Worm (Caenorhabditis elegans) whole organism, L2 larva: Measurements from ENCODE around the gene lev-9.

Source experiments
- C34F6.9 ChIP-seq: fragments of 150-350 bp; optimal IDR thresholded peaks from 2 replicates; lab custom pipeline; 2014; ENCODE audit warnings: missing biosample characterization, missing genetic modification characterization
- F13H6.1 ChIP-seq: sonication (generic microtip); optimal IDR thresholded peaks from 2 replicates; lab custom pipeline; 2016; ENCODE audit warnings: missing genetic modification characterization, missing compliant biosample characterization
- Y55F3AM.14 ChIP-seq: fragments of 200-800 bp; sonication (Bioruptor generic); optimal IDR thresholded peaks from 2 replicates; lab custom pipeline; 2018; ENCODE audit warnings: mild to moderate bottlenecking, missing genetic modification characterization, missing compliant biosample characterization
- ZK546.5 ChIP-seq: sonication (generic microtip); optimal IDR thresholded peaks from 2 replicates; lab custom pipeline; 2017; ENCODE audit warnings: missing biosample characterization, missing genetic modification characterization
- alr-1 ChIP-seq: fragments of 150-350 bp; optimal IDR thresholded peaks from 2 replicates; lab custom pipeline; 2014; ENCODE audit warnings: missing biosample characterization, missing genetic modification characterization
- ama-1 ChIP-seq: fragments of 150-350 bp; optimal IDR thresholded peaks from 2 replicates; lab custom pipeline; 2018; ENCODE audit warnings: inconsistent platforms
- blmp-1 ChIP-seq: sonication (generic microtip); optimal IDR thresholded peaks from 2 replicates; lab custom pipeline; 2017; ENCODE audit warnings: missing genetic modification characterization, mild to moderate bottlenecking, missing compliant biosample characterization, antibody characterized with exemption, moderate library complexity; ENCODE audit not compliant: insufficient read depth
- ceh-16 ChIP-seq: fragments of 150-350 bp; optimal IDR thresholded peaks from 2 replicates; lab custom pipeline; 2014; ENCODE audit warnings: missing biosample characterization, missing genetic modification characterization
- egl-27 ChIP-seq: sonication (generic microtip); optimal IDR thresholded peaks from 3 replicates; lab custom pipeline; 2017; ENCODE audit warnings: missing biosample characterization, missing genetic modification reagents, missing genetic modification characterization
- elt-1 ChIP-seq: fragments of 150-350 bp; optimal IDR thresholded peaks from 2 replicates; lab custom pipeline; 2014; ENCODE audit warnings: missing biosample characterization, missing genetic modification characterization
- elt-3 ChIP-seq: sonication (generic microtip); optimal IDR thresholded peaks from 2 replicates; lab custom pipeline; 2017; ENCODE audit warnings: missing biosample characterization, missing genetic modification characterization
- fos-1 ChIP-seq: fragments of 150-350 bp; optimal IDR thresholded peaks from 2 replicates; lab custom pipeline; 2014; ENCODE audit warnings: missing biosample characterization, missing genetic modification characterization
- lin-11 ChIP-seq: fragments of 150-350 bp; sonication (generic microtip); optimal IDR thresholded peaks from 2 replicates; lab custom pipeline; 2014; ENCODE audit warnings: missing biosample characterization, missing genetic modification characterization, inconsistent platforms, mixed read lengths
- lin-13 ChIP-seq: fragments of 150-350 bp; optimal IDR thresholded peaks from 2 replicates; lab custom pipeline; 2014; ENCODE audit warnings: missing biosample characterization, missing genetic modification reagents, missing genetic modification characterization
- lsy-2 ChIP-seq, 2 experiments: fragments of 150-350 bp in 1 of 2; sonication (generic microtip) in 1 of 2; optimal IDR thresholded peaks; 2 replicates each; lab custom pipeline; 2014 to 2017; ENCODE audit warnings: missing biosample characterization in 2 of 2, missing genetic modification characterization in 2 of 2
- mab-5 ChIP-seq: fragments of 150-350 bp; optimal IDR thresholded peaks from 2 replicates; lab custom pipeline; 2014; ENCODE audit warnings: missing biosample characterization, missing genetic modification characterization
- mbf-1 ChIP-seq: sonication (generic microtip); optimal IDR thresholded peaks from 2 replicates; lab custom pipeline; 2017; ENCODE audit warnings: missing biosample characterization, missing genetic modification characterization
- mdl-1 ChIP-seq, 2 experiments: fragments of 150-350 bp in 1 of 2; sonication (generic microtip) in 1 of 2; optimal IDR thresholded peaks; 2 replicates each; lab custom pipeline; 2017; ENCODE audit warnings: missing biosample characterization in 2 of 2, missing genetic modification characterization in 2 of 2
- nhr-11 ChIP-seq: fragments of 150-350 bp; optimal IDR thresholded peaks from 2 replicates; lab custom pipeline; 2014; ENCODE audit warnings: missing biosample characterization, missing genetic modification characterization
- nhr-129 ChIP-seq: fragments of 150-350 bp; optimal IDR thresholded peaks from 2 replicates; lab custom pipeline; 2014; ENCODE audit warnings: missing biosample characterization, missing genetic modification characterization
- nhr-23 ChIP-seq: fragments of 150-350 bp; optimal IDR thresholded peaks from 2 replicates; lab custom pipeline; 2014; ENCODE audit warnings: missing biosample characterization, missing genetic modification reagents, missing genetic modification characterization
- nhr-237 ChIP-seq: fragments of 150-350 bp; optimal IDR thresholded peaks from 2 replicates; lab custom pipeline; 2014; ENCODE audit warnings: missing biosample characterization, missing genetic modification characterization
- nhr-77 ChIP-seq: fragments of 150-350 bp; optimal IDR thresholded peaks from 2 replicates; lab custom pipeline; 2014; ENCODE audit warnings: missing biosample characterization, missing genetic modification characterization
- sem-4 ChIP-seq: fragments of 150-350 bp; optimal IDR thresholded peaks from 2 replicates; lab custom pipeline; 2014; ENCODE audit warnings: missing biosample characterization, missing genetic modification reagents, missing genetic modification characterization
- skn-1 ChIP-seq: sonication (generic microtip); optimal IDR thresholded peaks from 2 replicates; lab custom pipeline; 2017; ENCODE audit warnings: missing biosample characterization, missing genetic modification characterization
- sma-3 ChIP-seq: sonication (generic microtip); optimal IDR thresholded peaks from 2 replicates; lab custom pipeline; 2016; ENCODE audit warnings: missing genetic modification reagents, missing genetic modification characterization, missing compliant biosample characterization
- sma-9 ChIP-seq, 2 experiments: fragments of 150-350 bp in 1 of 2; sonication (generic microtip) in 1 of 2; optimal IDR thresholded peaks; 2 replicates each; lab custom pipeline; 2014 to 2016; ENCODE audit warnings: missing genetic modification characterization in 2 of 2, mild to moderate bottlenecking in 1 of 2, missing biosample characterization in 1 of 2, missing compliant biosample characterization in 1 of 2, missing genetic modification reagents in 1 of 2, moderate library complexity in 1 of 2
- snpc-4 ChIP-seq: fragments of 150-350 bp; optimal IDR thresholded peaks from 2 replicates; lab custom pipeline; 2014; ENCODE audit warnings: missing biosample characterization, missing genetic modification characterization
- unc-39 ChIP-seq: fragments of 150-350 bp; optimal IDR thresholded peaks from 2 replicates; lab custom pipeline; 2014; ENCODE audit warnings: missing biosample characterization, missing genetic modification characterization
- unc-55 ChIP-seq: fragments of 150-350 bp; sonication (generic microtip); optimal IDR thresholded peaks from 3 replicates; lab custom pipeline; 2014; ENCODE audit warnings: missing biosample characterization, missing genetic modification reagents, missing genetic modification characterization
- unc-62 ChIP-seq: fragments of 150-350 bp; optimal IDR thresholded peaks from 2 replicates; lab custom pipeline; 2014; ENCODE audit warnings: missing biosample characterization, missing genetic modification reagents, missing genetic modification characterization
- zag-1 ChIP-seq: fragments of 150-350 bp; optimal IDR thresholded peaks from 2 replicates; lab custom pipeline; 2014; ENCODE audit warnings: missing biosample characterization, missing genetic modification characterization
- ztf-11 ChIP-seq: sonication (generic microtip); optimal IDR thresholded peaks from 2 replicates; lab custom pipeline; 2017; ENCODE audit warnings: missing biosample characterization, missing genetic modification characterization
- ztf-4 ChIP-seq: fragments of 150-350 bp; optimal IDR thresholded peaks from 2 replicates; lab custom pipeline; 2014; ENCODE audit warnings: missing biosample characterization, missing genetic modification characterization

The lev-9 gene

ce11 chrX:6320887-6321286 is 29.4 kb upstream of the lev-9 start (continued):
- TF ChIP-seq snpc-4 (no peak), elt-3 (no peak), fos-1 (tag; lab: Kevin White, UChicago) (peak; percentile 22), C34F6.9 (tag; lab: Kevin White, UChicago) (no peak), nhr-129 (tag; lab: Kevin White, UChicago) (no peak), lin-11 (tag; lab: Kevin White, UChicago) (no peak), lsy-2 (tag; optimal IDR thresholded peaks at IDR 0.05; lab: Kevin White, UChicago) (no peak)

DNA sequence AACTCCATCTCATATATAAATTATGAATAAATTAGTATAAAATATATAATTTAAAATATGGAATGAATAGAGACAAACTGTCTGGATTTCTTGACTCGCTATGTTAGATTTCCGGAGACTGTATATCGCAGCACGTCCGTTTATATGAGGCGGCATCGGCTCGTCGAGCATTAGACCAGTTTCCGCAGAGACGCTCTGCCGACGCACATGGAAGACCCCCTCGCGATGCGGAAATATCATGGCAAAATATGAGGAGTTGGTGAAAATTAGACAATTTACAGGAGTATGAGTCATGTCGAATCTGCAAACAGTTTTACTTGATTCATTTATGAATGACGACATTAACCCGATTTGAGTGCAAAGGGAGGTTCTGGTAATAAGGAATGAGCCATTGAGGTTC is 28.0 kb upstream of the lev-9 start, which contains the start of gene chtb-3:
Gene chtb-3 (minus strand): TSS at position 101 of the 400 bp plus-strand sequence.
- TF ChIP-seq ztf-11 (tag; lab: Kevin White, UChicago) (no peak), skn-1 (no peak), snpc-4 (no peak)

ce11 chrX:6318803-6319202 is 27.3 kb upstream of the lev-9 start:
- TF ChIP-seq elt-3 (no peak), unc-39 (tag; lab: Kevin White, UChicago) (no peak), unc-62 (no peak), mab-5 (tag; lab: Kevin White, UChicago) (no peak), C34F6.9 (tag; lab: Kevin White, UChicago) (no peak), ztf-4 (tag; lab: Kevin White, UChicago) (no peak), sma-3 (peak; percentile 21), Y55F3AM.14 (GFP tag; lab: Kevin White, UChicago) (no peak), egl-27 (tag; lab: Kevin White, UChicago) (peak; percentile 43), nhr-129 (tag; lab: Kevin White, UChicago) (no peak), snpc-4 (no peak), sem-4 (no peak), skn-1 (no peak), elt-1 (tag; lab: Kevin White, UChicago) (no peak), F13H6.1 (no peak), unc-55 (no peak), nhr-11 (no peak), fos-1 (tag; lab: Kevin White, UChicago) (peak; percentile 28), mdl-1 (tag; optimal IDR thresholded peaks at IDR 0.05; lab: Kevin White, UChicago) (no peak), blmp-1 (no peak), zag-1 (tag; lab: Kevin White, UChicago) (no peak), nhr-23 (no peak), lsy-2 (tag; optimal IDR thresholded peaks at IDR 0.05; lab: Kevin White, UChicago) (no peak), ceh-16 (tag; lab: Kevin White, UChicago) (peak; percentile 28), ZK546.5 (tag; lab: Kevin White, UChicago) (no peak), alr-1 (tag; lab: Kevin White, UChicago) (no peak), sma-9 (GFP tag; optimal IDR thresholded peaks at IDR 0.05; lab: Kevin White, UChicago) (peak; percentile 81), sma-9 (tag; optimal IDR thresholded peaks at IDR 0.05; lab: Kevin White, UChicago) (no peak)

- TF ChIP-seq fos-1 (tag; lab: Kevin White, UChicago), result no peak
- TF ChIP-seq egl-27 (tag; lab: Kevin White, UChicago), result no peak
- TF ChIP-seq nhr-237 (tag; lab: Kevin White, UChicago), result no peak
- no peak for TF ChIP-seq ama-1 (lab: Kevin White, UChicago)
- no peak for TF ChIP-seq mab-5 (tag; lab: Kevin White, UChicago)
- no peak for TF ChIP-seq C34F6.9 (tag; lab: Kevin White, UChicago)
- no peak for TF ChIP-seq sma-3
- TF ChIP-seq nhr-77 (tag; lab: Kevin White, UChicago), result no peak
- TF ChIP-seq mbf-1 (tag; lab: Kevin White, UChicago), result no peak
- TF ChIP-seq ZK546.5 (tag; lab: Kevin White, UChicago), result no peak
- no peak for TF ChIP-seq unc-62
- no peak for TF ChIP-seq ceh-16 (tag; lab: Kevin White, UChicago)
- TF ChIP-seq snpc-4, result no peak
- no peak for TF ChIP-seq lin-13 (GFP tag; lab: Kevin White, UChicago)
- no peak for TF ChIP-seq elt-1 (tag; lab: Kevin White, UChicago)
These were observed 19.9 kb upstream of the lev-9 start, which contains the start of gene npr-38 for ce11 chrX:6311391-6311790. Gene npr-38 (plus strand): TSS chrX:6311691.
